Fruit fly (Drosophila melanogaster): ENCODE data around the gene Sfxn1-3.

Gene Sfxn1-3

DNA sequence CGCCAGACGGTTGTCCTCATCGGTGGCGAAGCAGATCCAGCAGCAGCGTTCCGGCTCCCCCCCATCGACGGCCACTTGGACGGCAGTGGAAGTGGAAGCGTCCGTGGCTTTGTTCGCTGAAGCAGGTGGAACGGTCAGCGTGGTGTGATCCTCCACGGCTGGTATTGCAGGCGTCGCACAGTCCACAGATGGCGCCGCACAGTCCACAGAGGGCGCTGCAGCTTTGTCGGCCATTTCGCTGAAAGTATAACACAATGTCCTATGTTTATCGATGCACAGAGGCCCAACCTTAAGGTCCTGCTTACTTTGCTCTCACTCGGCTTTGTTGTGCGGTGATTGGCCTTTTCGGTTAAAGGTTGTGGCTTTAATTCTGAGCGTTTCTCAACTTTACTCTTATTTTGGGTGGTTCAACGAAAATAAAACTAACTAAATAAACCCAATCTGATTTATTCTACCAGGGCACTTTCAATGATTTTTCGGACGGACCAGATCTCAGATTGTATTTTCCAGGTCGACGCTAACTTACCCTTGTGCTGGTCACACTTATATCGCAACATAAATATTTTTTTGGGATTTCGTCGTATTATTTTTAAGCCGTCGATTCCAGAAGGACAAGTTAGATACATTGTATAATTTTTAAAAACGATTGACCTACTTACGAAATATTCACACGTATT lies 19.1 kb downstream of the Sfxn1-3 start, which contains the start of gene CG9855 (continued):
- peak; percentile 24; the same call in 1 of the 2 replicates for TF ChIP-seq CG42726 (GFP tag; IDR thresholded peaks at IDR 0.05; ENCODE audit: partially characterized antibody)

DNA sequence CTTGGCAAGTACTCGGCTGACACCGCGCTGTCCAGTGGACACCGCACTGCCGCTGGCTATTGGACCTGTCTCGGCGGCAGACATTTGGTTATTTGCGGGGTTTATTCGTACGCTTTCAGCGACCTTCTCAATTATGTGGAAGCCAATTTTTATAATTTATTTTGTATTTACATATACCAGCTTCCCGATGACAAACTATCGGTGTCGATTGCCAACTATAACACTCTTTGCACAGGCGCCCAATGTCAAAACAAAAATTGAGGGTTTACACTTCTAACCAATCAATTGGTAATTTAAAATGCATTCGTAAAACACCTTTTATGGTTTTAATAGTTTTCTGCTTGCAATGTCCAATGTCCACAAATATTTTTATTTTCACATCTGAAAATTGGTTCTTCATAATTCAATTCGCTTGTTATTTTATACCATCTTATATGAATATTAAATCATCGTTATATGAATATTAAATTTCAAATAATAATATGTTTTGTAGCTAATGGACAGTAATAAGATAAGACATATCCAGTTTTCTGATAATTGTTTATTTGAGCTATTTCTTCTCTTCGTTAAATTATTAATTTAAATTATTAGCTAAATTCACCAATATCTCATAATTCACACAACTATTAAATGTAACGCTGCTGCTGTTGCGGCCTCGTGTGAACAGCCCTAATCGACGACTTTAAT lies 21.6 kb downstream of the Sfxn1-3 start:
- TF ChIP-seq ac (GFP tag; optimal IDR thresholded peaks at IDR 0.05) (no peak), CG15514 (GFP tag; optimal IDR thresholded peaks at IDR 0.05) (peak; percentile 1), CG4617 (GFP tag; optimal IDR thresholded peaks at IDR 0.05; ENCODE audit: borderline replicate concordance) (peak; percentile 40), CG5180 (GFP tag; optimal IDR thresholded peaks at IDR 0.05) (no peak), HLH3B (GFP tag; IDR thresholded peaks at IDR 0.05) (peak; percentile 7; the same call in 1 of the 2 replicates), ranshi (GFP tag; IDR thresholded peaks at IDR 0.05) (0 out of 2 replicates have a peak, but pooled peaks have one; percentile 22), CG6175 (GFP tag; IDR thresholded peaks at IDR 0.05) (no peak), CG8089 (GFP tag; optimal IDR thresholded peaks at IDR 0.05) (no peak), cad (GFP tag; optimal IDR thresholded peaks at IDR 0.05) (no peak), hbn (GFP tag; IDR thresholded peaks at IDR 0.05; ENCODE audit: partially characterized antibody) (0 out of 2 replicates have a peak, but pooled peaks have one; percentile 46), crp (GFP tag; optimal IDR thresholded peaks at IDR 0.05) (peak in 1 of 2 experiments; percentile 64), esg (GFP tag; conservative IDR thresholded peaks at IDR 0.05) (no peak), dm (GFP tag; optimal IDR thresholded peaks at IDR 0.05) (peak; percentile 4), HLH4C (GFP tag; IDR thresholded peaks at IDR 0.05; ENCODE audit: partially characterized antibody) (peak; percentile 49; the same call in 2 of the 3 replicates), BEAF-32 (GFP tag; optimal IDR thresholded peaks at IDR 0.05) (peak; percentile 55), CG1603 (tag; optimal IDR thresholded peaks at IDR 0.05) (peak; percentile 63), CG3847 (GFP tag; IDR thresholded peaks at IDR 0.05) (0 out of 2 replicates have a peak, but pooled peaks have one; percentile 22), HLH54F (GFP tag; optimal IDR thresholded peaks at IDR 0.05) (no peak), mam (GFP tag; optimal IDR thresholded peaks at IDR 0.05) (peak; percentile 15), pzg (GFP tag; optimal IDR thresholded peaks at IDR 0.05) (peak; percentile 31), lmd (GFP tag; IDR thresholded peaks at IDR 0.05) (peak; percentile 23; the same call in 1 of the 2 replicates), cato (GFP tag; optimal IDR thresholded peaks at IDR 0.05; ENCODE audit: borderline replicate concordance) (no peak), grau (tag; optimal IDR thresholded peaks at IDR 0.05) (peak; percentile 30), so (GFP tag; IDR thresholded peaks at IDR 0.05) (no peak), CG34376 (GFP tag; optimal IDR thresholded peaks at IDR 0.05) (no peak), chif (GFP tag; optimal IDR thresholded peaks at IDR 0.05) (no peak), CG13775 (GFP tag; optimal IDR thresholded peaks at IDR 0.05) (peak; percentile 63), CG2116 (GFP tag; optimal IDR thresholded peaks at IDR 0.05) (peak; percentile 57), chm (GFP tag; IDR thresholded peaks at IDR 0.05) (no peak), CG15011 (GFP tag; optimal IDR thresholded peaks at IDR 0.05) (no peak), Dip3 (GFP tag; optimal IDR thresholded peaks at IDR 0.05) (peak; percentile 4), CG9727 (GFP tag; optimal IDR thresholded peaks at IDR 0.05) (peak; percentile 31), lola (GFP tag; optimal IDR thresholded peaks at IDR 0.05) (peak in 2 of 3 experiments; percentile 41 to 91), lab (GFP tag; optimal IDR thresholded peaks at IDR 0.05) (no peak), CG1602 (GFP tag; optimal IDR thresholded peaks at IDR 0.05) (peak; percentile 24), CG12769 (tag; optimal IDR thresholded peaks at IDR 0.05) (no peak), Gug (GFP tag; IDR thresholded peaks at IDR 0.05) (0 out of 4 replicates have a peak, but pooled peaks have one; percentile 29), MESR4 (GFP tag; optimal IDR thresholded peaks at IDR 0.05) (peak; percentile 85), CG9932 (GFP tag; IDR thresholded peaks at IDR 0.05) (peak; percentile 64), Hsf (GFP tag; optimal IDR thresholded peaks at IDR 0.05) (peak; percentile 26), Sry-β (GFP tag; optimal IDR thresholded peaks at IDR 0.05) (peak; percentile 14), CG4282 (GFP tag; optimal IDR thresholded peaks at IDR 0.05) (no peak), Oli (tag; optimal IDR thresholded peaks at IDR 0.05) (peak; percentile 4)
